Fruit fly (Drosophila melanogaster) Kc167 (cell line): ENCODE measurements around the gene Sema1a.

Experiments used
- h ChIP-seq: fragments of >200 bp; optimal IDR thresholded peaks from 3 replicates; lab custom pipeline; 2018; ENCODE audit warnings: missing external identifiers
- insv ChIP-seq: fragments of >200 bp; optimal IDR thresholded peaks from 3 replicates; lab custom pipeline; 2018; ENCODE audit warnings: missing external identifiers
- psq ChIP-seq: fragments of >200 bp; optimal IDR thresholded peaks from 2 replicates; lab custom pipeline; 2017; ENCODE audit warnings: missing external identifiers
- ttk ChIP-seq: sonication (Bioruptor generic); optimal IDR thresholded peaks from 2 replicates; lab custom pipeline; 2017; ENCODE audit warnings: missing external identifiers

DNA sequence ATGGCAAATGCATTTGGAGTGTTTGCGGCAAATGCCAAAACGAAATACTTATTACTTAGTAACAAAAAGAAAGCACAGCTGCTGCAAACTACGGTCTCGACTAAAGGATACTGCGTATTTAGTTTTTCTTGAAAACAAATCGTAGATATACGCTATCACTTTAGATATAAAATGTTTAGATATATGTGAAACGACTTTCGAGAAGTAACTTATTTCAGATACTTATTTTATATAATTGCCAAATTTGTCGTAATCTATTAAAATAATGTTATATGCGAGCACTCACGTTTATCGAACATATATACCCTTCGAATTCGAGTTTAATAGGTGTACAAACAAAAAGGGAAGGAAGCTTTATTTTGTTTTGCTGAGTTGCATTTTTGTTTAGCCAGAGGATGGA, 41.2 kb downstream of the Sema1a start:
- TF ChIP-seq h (lab: Kevin White, UChicago) (no peak), ttk (lab: Kevin White, UChicago) (no peak), insv (lab: Kevin White, UChicago) (no peak), psq (no peak)
